Fruit fly (Drosophila melanogaster): Measurements from ENCODE around the gene wge.

dm6 chr3R:22760988-22761387 is 40.0 kb upstream of the wge start, which contains the start of gene Nepl13:
- no peak for TF ChIP-seq Pif1A (GFP tag; optimal IDR thresholded peaks at IDR 0.05)
- no peak for TF ChIP-seq CG15710 (tag; optimal IDR thresholded peaks at IDR 0.05)
- no peak for TF ChIP-seq Ets98B (GFP tag; IDR thresholded peaks at IDR 0.05)
- no peak for TF ChIP-seq CG10348 (GFP tag; IDR thresholded peaks at IDR 0.05)
